Fruit fly (Drosophila melanogaster) whole organism, adult: ENCODE results near the gene CG32106.

Source experiments
- CG1620 ChIP-seq: fragments of 200-800 bp; sonication (Bioruptor generic); optimal IDR thresholded peaks from 2 replicates; lab custom pipeline; 2016; ENCODE audit warnings: missing biosample characterization, missing genetic modification characterization
- CG7045 ChIP-seq: fragments of 200-800 bp; sonication (Bioruptor generic); optimal IDR thresholded peaks from 2 replicates; lab custom pipeline; 2017; ENCODE audit warnings: missing biosample characterization, mild to moderate bottlenecking, missing genetic modification characterization
- Clk ChIP-seq: fragments of 200-800 bp; sonication (Bioruptor generic); optimal IDR thresholded peaks from 2 replicates; lab custom pipeline; 2017; ENCODE audit warnings: missing biosample characterization, missing genetic modification characterization
- bab1 ChIP-seq: fragments of 200-800 bp; sonication (Bioruptor generic); optimal IDR thresholded peaks from 3 replicates; lab custom pipeline; 2019; ENCODE audit warnings: missing biosample characterization, mild to moderate bottlenecking, missing genetic modification characterization, moderate library complexity

DNA sequence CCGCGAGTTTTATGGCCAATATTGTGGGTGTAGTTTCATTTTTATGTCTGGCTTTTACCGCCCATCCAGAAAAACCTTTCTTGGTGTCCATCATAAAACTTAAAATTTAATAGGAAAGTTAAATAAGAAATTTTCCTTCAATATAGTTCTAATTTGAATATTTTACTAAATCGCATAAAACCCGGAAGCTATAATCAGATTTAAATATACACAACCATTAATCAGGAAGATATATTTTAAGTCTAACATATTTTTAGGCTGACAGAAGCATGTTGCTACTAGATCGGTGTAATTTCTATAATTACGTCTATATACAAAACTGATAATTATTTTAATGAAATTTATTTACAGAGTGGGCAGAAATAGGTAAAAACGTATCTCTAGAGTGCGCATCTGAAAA is 42.8 kb downstream of the CG32106 start:
- no peak for TF ChIP-seq bab1
- no peak for TF ChIP-seq CG1620 (GFP tag; lab: Kevin White, UChicago)
- TF ChIP-seq CG7045 (GFP tag; lab: Kevin White, UChicago), result no peak
- TF ChIP-seq Clk (GFP tag; lab: Kevin White, UChicago), result no peak
